Worm (Caenorhabditis elegans): ENCODE results near the gene cyn-9.

DNA sequence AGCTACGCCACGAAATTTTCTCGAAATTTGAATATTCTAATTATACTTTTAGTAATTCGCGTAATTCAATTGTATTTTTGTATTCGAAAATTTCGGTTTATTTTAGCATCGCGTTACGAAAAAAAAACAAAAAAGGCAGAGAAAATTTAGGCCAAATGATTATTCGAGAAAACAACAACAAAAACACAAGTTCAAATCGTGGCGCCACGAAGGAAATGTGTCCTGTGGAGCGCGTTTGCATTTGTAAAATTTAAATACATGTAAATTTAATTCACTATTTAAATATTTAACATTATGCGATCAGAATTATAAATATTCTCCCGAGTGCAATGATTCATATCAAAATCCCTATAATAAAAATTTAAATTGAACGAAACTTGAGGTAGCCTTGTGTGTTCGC is 24.3 kb upstream of the cyn-9 start:
- TF ChIP-seq K09A11.1 (tag; optimal IDR thresholded peaks at IDR 0.05; ENCODE audit: insufficient read depth), result no peak
- no peak for TF ChIP-seq hlh-30 (tag; optimal IDR thresholded peaks at IDR 0.05; ENCODE audit: insufficient read depth)
- no peak for TF ChIP-seq ceh-34 (tag; optimal IDR thresholded peaks at IDR 0.05)
- no peak for TF ChIP-seq tbx-2 (tag; optimal IDR thresholded peaks at IDR 0.05)
- TF ChIP-seq dmd-4 (tag; optimal IDR thresholded peaks at IDR 0.05; ENCODE audit: borderline replicate concordance), result no peak
- no peak for TF ChIP-seq sox-4 (tag; optimal IDR thresholded peaks at IDR 0.05)

Measured in whole organism, late embryonic.